Worm (Caenorhabditis elegans) whole organism, L3 larva: Measurements from ENCODE around the gene Y14H12A.1.

Experiments used
- R02D3.7 ChIP-seq: fragments of 150-350 bp; optimal IDR thresholded peaks from 2 replicates; lab custom pipeline; 2014; ENCODE audit warnings: missing biosample characterization, missing genetic modification characterization
- ZK546.5 ChIP-seq: sonication (generic microtip); optimal IDR thresholded peaks from 2 replicates; lab custom pipeline; 2017; ENCODE audit warnings: missing biosample characterization, missing genetic modification characterization
- aly-2 ChIP-seq: fragments of 150-350 bp; optimal IDR thresholded peaks from 2 replicates; lab custom pipeline; 2014; ENCODE audit warnings: missing biosample characterization, missing genetic modification characterization
- ama-1 ChIP-seq: fragments of 150-350 bp; optimal IDR thresholded peaks from 2 replicates; lab custom pipeline; 2018
- ceh-16 ChIP-seq: sonication (generic microtip); optimal IDR thresholded peaks from 2 replicates; lab custom pipeline; 2017; ENCODE audit warnings: missing biosample characterization, missing genetic modification characterization
- ceh-28 ChIP-seq: fragments of 150-350 bp; optimal IDR thresholded peaks from 2 replicates; lab custom pipeline; 2014; ENCODE audit warnings: missing biosample characterization, missing genetic modification reagents, missing genetic modification characterization
- ceh-82 ChIP-seq: fragments of 150-350 bp; optimal IDR thresholded peaks from 2 replicates; lab custom pipeline; 2014; ENCODE audit warnings: missing biosample characterization, missing genetic modification characterization
- ceh-9 ChIP-seq: sonication (generic microtip); optimal IDR thresholded peaks from 2 replicates; lab custom pipeline; 2018; ENCODE audit warnings: missing biosample characterization, missing genetic modification characterization
- egl-27 ChIP-seq: sonication (generic microtip); optimal IDR thresholded peaks from 4 replicates; lab custom pipeline; 2017; ENCODE audit warnings: missing biosample characterization, missing genetic modification reagents, missing genetic modification characterization
- egl-5 ChIP-seq: fragments of 150-350 bp; optimal IDR thresholded peaks from 2 replicates; lab custom pipeline; 2017; ENCODE audit warnings: missing biosample characterization, missing genetic modification reagents, missing genetic modification characterization, inconsistent platforms
- elt-2 ChIP-seq: sonication (generic microtip); optimal IDR thresholded peaks from 2 replicates; lab custom pipeline; 2016; ENCODE audit warnings: missing genetic modification reagents, mild to moderate bottlenecking, missing genetic modification characterization, missing compliant biosample characterization
- elt-3 ChIP-seq, 3 experiments: fragments of 150-350 bp in 1 of 3; sonication (generic microtip) in 2 of 3; optimal IDR thresholded peaks; 2 replicates in 2 of 3; 4 replicates in 1 of 3; lab custom pipeline; 2014 to 2017; ENCODE audit warnings: missing biosample characterization in 3 of 3, missing genetic modification characterization in 3 of 3
- fkh-10 ChIP-seq: sonication (generic microtip); optimal IDR thresholded peaks from 2 replicates; lab custom pipeline; 2017; ENCODE audit warnings: missing biosample characterization, missing genetic modification reagents, missing genetic modification characterization
- fkh-2 ChIP-seq: fragments of 150-350 bp; optimal IDR thresholded peaks from 2 replicates; lab custom pipeline; 2014; ENCODE audit warnings: missing biosample characterization, missing genetic modification reagents, missing genetic modification characterization
- fos-1 ChIP-seq: fragments of 150-350 bp; optimal IDR thresholded peaks from 2 replicates; lab custom pipeline; 2014; ENCODE audit warnings: missing biosample characterization, missing genetic modification characterization
- hmg-11 ChIP-seq: sonication (generic microtip); optimal IDR thresholded peaks from 2 replicates; lab custom pipeline; 2016; ENCODE audit warnings: missing genetic modification characterization, missing compliant biosample characterization
- jun-1 ChIP-seq: fragments of 150-350 bp; optimal IDR thresholded peaks from 2 replicates; lab custom pipeline; 2014; ENCODE audit warnings: missing biosample characterization, missing genetic modification reagents, missing genetic modification characterization
- lin-15B ChIP-seq: fragments of 150-350 bp; optimal IDR thresholded peaks from 2 replicates; lab custom pipeline; 2014; ENCODE audit warnings: missing biosample characterization, missing genetic modification characterization
- lsy-12 ChIP-seq: sonication (generic microtip); optimal IDR thresholded peaks from 2 replicates; lab custom pipeline; 2016; ENCODE audit warnings: mild to moderate bottlenecking, missing genetic modification characterization, missing compliant biosample characterization
- mdl-1 ChIP-seq: fragments of 150-350 bp; optimal IDR thresholded peaks from 2 replicates; lab custom pipeline; 2014; ENCODE audit warnings: missing biosample characterization, missing genetic modification characterization
- nfya-1 ChIP-seq: sonication (generic microtip); optimal IDR thresholded peaks from 2 replicates; lab custom pipeline; 2017; ENCODE audit warnings: missing genetic modification characterization, mild to moderate bottlenecking, missing compliant biosample characterization, antibody characterized with exemption, moderate library complexity; ENCODE audit not compliant: insufficient read depth
- nhr-11 ChIP-seq: fragments of 150-350 bp; optimal IDR thresholded peaks from 2 replicates; lab custom pipeline; 2014; ENCODE audit warnings: missing biosample characterization, missing genetic modification characterization
- nhr-12 ChIP-seq: fragments of 150-350 bp; optimal IDR thresholded peaks from 2 replicates; lab custom pipeline; 2014; ENCODE audit warnings: missing biosample characterization, missing genetic modification characterization
- nhr-23 ChIP-seq: fragments of 150-350 bp; optimal IDR thresholded peaks from 2 replicates; lab custom pipeline; 2014; ENCODE audit warnings: missing biosample characterization, missing genetic modification reagents, missing genetic modification characterization
- nhr-237 ChIP-seq: fragments of 150-350 bp; optimal IDR thresholded peaks from 2 replicates; lab custom pipeline; 2014; ENCODE audit warnings: missing biosample characterization, missing genetic modification characterization
- nhr-25 ChIP-seq: sonication (generic microtip); optimal IDR thresholded peaks from 2 replicates; lab custom pipeline; 2017; ENCODE audit warnings: missing biosample characterization, missing genetic modification characterization
- nhr-28 ChIP-seq: fragments of 150-350 bp; optimal IDR thresholded peaks from 2 replicates; lab custom pipeline; 2014; ENCODE audit warnings: missing biosample characterization, missing genetic modification characterization
- nhr-67 ChIP-seq: fragments of 150-350 bp; optimal IDR thresholded peaks from 2 replicates; lab custom pipeline; 2014; ENCODE audit warnings: missing biosample characterization, missing genetic modification characterization
- nhr-76 ChIP-seq: fragments of 150-350 bp; sonication (generic microtip); optimal IDR thresholded peaks from 5 replicates; lab custom pipeline; 2014; ENCODE audit warnings: missing biosample characterization, missing genetic modification characterization
- nhr-77 ChIP-seq: fragments of 150-350 bp; optimal IDR thresholded peaks from 2 replicates; lab custom pipeline; 2014; ENCODE audit warnings: missing biosample characterization, missing genetic modification characterization
- pha-4 ChIP-seq: fragments of 150-350 bp; optimal IDR thresholded peaks from 2 replicates; lab custom pipeline; 2014; ENCODE audit warnings: missing biosample characterization, missing genetic modification reagents, missing genetic modification characterization
- pqm-1 ChIP-seq: fragments of 150-350 bp; optimal IDR thresholded peaks from 2 replicates; lab custom pipeline; 2017; ENCODE audit warnings: missing biosample characterization, missing genetic modification characterization, inconsistent platforms
- sea-2 ChIP-seq: fragments of 150-350 bp; sonication (generic microtip); optimal IDR thresholded peaks from 4 replicates; lab custom pipeline; 2014; ENCODE audit warnings: missing biosample characterization, missing genetic modification reagents, missing genetic modification characterization
- skn-1 ChIP-seq: fragments of 150-350 bp; optimal IDR thresholded peaks from 2 replicates; lab custom pipeline; 2014; ENCODE audit warnings: missing biosample characterization, missing genetic modification characterization
- snpc-4 ChIP-seq: fragments of 150-350 bp; optimal IDR thresholded peaks from 2 replicates; lab custom pipeline; 2014; ENCODE audit warnings: missing biosample characterization, missing genetic modification characterization
- tbx-2 ChIP-seq: sonication (generic microtip); optimal IDR thresholded peaks from 2 replicates; lab custom pipeline; 2016; ENCODE audit warnings: mild to moderate bottlenecking, missing genetic modification characterization, missing compliant biosample characterization
- unc-39 ChIP-seq: sonication (generic microtip); optimal IDR thresholded peaks from 4 replicates; lab custom pipeline; 2017; ENCODE audit warnings: missing biosample characterization, missing genetic modification characterization
- unc-62 ChIP-seq: fragments of 150-350 bp; sonication (generic microtip); optimal IDR thresholded peaks from 4 replicates; lab custom pipeline; 2014; ENCODE audit warnings: missing biosample characterization, missing genetic modification reagents, missing genetic modification characterization
- zag-1 ChIP-seq: fragments of 150-350 bp; optimal IDR thresholded peaks from 2 replicates; lab custom pipeline; 2014; ENCODE audit warnings: missing biosample characterization, missing genetic modification characterization
- ztf-4 ChIP-seq: fragments of 150-350 bp; optimal IDR thresholded peaks from 2 replicates; lab custom pipeline; 2014; ENCODE audit warnings: missing biosample characterization, missing genetic modification characterization

The Y14H12A.1 gene

DNA sequence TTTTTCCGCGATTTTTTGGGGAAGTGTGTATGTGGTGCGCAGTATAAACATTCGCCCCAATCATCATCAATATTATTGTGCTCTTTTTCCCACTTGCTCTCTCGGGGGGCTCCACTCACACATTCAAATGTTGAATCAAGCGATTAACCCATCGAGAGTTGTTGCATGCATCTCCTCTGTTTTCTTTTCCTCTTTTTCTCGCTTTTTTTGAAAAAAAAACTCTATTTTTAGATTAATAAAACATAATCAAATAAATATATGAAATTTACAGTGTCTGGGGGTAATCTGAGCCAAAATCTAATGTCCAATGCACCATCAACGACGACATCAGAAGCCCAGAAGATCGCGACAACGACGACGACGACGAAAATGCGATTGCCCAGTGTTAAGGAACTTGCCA lies 11.6 kb downstream of the Y14H12A.1 start, which contains the start of gene ephx-1:
TSS of gene ephx-1 (plus strand) at position 301 of the 400 bp plus-strand sequence.
- TF ChIP-seq pha-4 (tag; lab: Kevin White, UChicago) (peak; percentile 19), nhr-23 (tag; lab: Kevin White, UChicago) (no peak)
- TF ChIP-seq, all 47 proteins: peak for 1

ce11 chrII:4007972-4008371 lies 15.0 kb downstream of the Y14H12A.1 start:
- TF ChIP-seq aly-2 (no peak), fos-1 (no peak), nhr-67 (tag; lab: Kevin White, UChicago) (no peak), egl-27 (tag; lab: Kevin White, UChicago) (no peak), nhr-237 (tag; lab: Kevin White, UChicago) (no peak), skn-1 (tag; lab: Kevin White, UChicago) (no peak), jun-1 (tag; lab: Kevin White, UChicago) (no peak), ztf-4 (tag; lab: Kevin White, UChicago) (no peak), elt-3 (tag; optimal IDR thresholded peaks at IDR 0.05; lab: Kevin White, UChicago) (no peak), snpc-4 (tag; lab: Kevin White, UChicago) (no peak), ceh-9 (tag; lab: Kevin White, UChicago) (no peak), ceh-28 (tag; lab: Kevin White, UChicago) (no peak), nhr-12 (no peak), pqm-1 (tag; lab: Kevin White, UChicago) (no peak), lsy-12 (no peak), unc-62 (GFP tag; lab: Kevin White, UChicago) (no peak), ama-1 (lab: Kevin White, UChicago) (no peak), nhr-77 (tag; lab: Kevin White, UChicago) (no peak), ceh-16 (tag; lab: Kevin White, UChicago) (no peak)

- TF ChIP-seq unc-39, result no peak
- TF ChIP-seq ztf-4 (tag; lab: Kevin White, UChicago), result no peak
- TF ChIP-seq elt-2 (tag; lab: Kevin White, UChicago), result peak; percentile 29
- TF ChIP-seq, all 47 proteins: peak for 1
Measured at ce11 chrII:4011518-4011917, 18.5 kb downstream of the Y14H12A.1 start.

- TF ChIP-seq mdl-1 (tag; lab: Kevin White, UChicago), result no peak
- TF ChIP-seq fkh-10 (GFP tag; lab: Kevin White, UChicago), result no peak
- TF ChIP-seq R02D3.7 (tag; lab: Kevin White, UChicago), result no peak
- TF ChIP-seq fos-1, result no peak
Measured at ce11 chrII:4018617-4019016, 25.6 kb downstream of the Y14H12A.1 start, which contains the start of gene K07D4.6. K07D4.6 (minus strand) TSS chrII:4018717.

ce11 chrII:4025462-4025861 lies 32.5 kb downstream of the Y14H12A.1 start, which contains the start of gene K07D4.5:
K07D4.5 (minus strand) TSS chrII:4025562.
- no peak for TF ChIP-seq nhr-23 (tag; lab: Kevin White, UChicago)
- no peak for TF ChIP-seq ztf-4 (tag; lab: Kevin White, UChicago)
- no peak for TF ChIP-seq pha-4 (tag; lab: Kevin White, UChicago)
- no peak for TF ChIP-seq nhr-67 (tag; lab: Kevin White, UChicago)
- TF ChIP-seq zag-1, result no peak
- TF ChIP-seq fkh-2 (tag; lab: Kevin White, UChicago), result no peak
- TF ChIP-seq sea-2 (GFP tag; lab: Kevin White, UChicago), result no peak
- TF ChIP-seq nhr-28 (tag; lab: Kevin White, UChicago), result no peak
- TF ChIP-seq nhr-12, result no peak
- TF ChIP-seq lsy-12, result no peak
- TF ChIP-seq lin-15B, result no peak
- no peak for TF ChIP-seq nhr-11
- TF ChIP-seq tbx-2, result no peak
- no peak for TF ChIP-seq nhr-237 (tag; lab: Kevin White, UChicago)

DNA sequence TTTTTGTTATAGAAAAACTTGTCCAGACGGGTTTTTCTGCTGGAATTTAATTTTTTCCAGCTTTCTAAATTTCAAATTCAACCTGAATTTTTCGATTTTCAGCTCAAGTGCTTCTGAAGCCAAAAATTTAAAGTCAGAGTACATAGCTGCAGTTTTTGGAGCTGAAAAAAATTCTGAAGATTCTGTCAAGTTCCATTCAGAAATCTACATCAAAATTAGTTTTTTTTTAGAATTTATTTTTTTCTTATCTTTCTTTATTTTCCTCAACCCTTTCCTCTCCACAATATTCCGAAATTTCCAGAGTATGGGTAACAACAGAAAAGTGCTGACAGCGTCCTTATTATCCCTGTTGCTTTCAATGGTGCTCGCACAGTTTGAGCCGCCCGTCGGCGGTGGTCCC lies 35.3 kb downstream of the Y14H12A.1 start, which contains the start of gene K07D4.9:
TSS of gene K07D4.9 (plus strand) at position 301 of the 400 bp plus-strand sequence.
- TF ChIP-seq nhr-77 (tag; lab: Kevin White, UChicago) (no peak), nfya-1 (tag; lab: Kevin White, UChicago) (no peak), hmg-11 (no peak), nhr-23 (tag; lab: Kevin White, UChicago) (no peak), lin-15B (no peak), ZK546.5 (tag; lab: Kevin White, UChicago) (no peak), lsy-12 (no peak), nhr-25 (tag; lab: Kevin White, UChicago) (no peak), ceh-82 (tag; lab: Kevin White, UChicago) (no peak), unc-62 (GFP tag; lab: Kevin White, UChicago) (no peak), egl-5 (no peak), elt-3 (tag; optimal IDR thresholded peaks at IDR 0.05; lab: Kevin White, UChicago) (no peak), nhr-67 (tag; lab: Kevin White, UChicago) (no peak), nhr-76 (no peak), ceh-16 (tag; lab: Kevin White, UChicago) (no peak), ceh-28 (tag; lab: Kevin White, UChicago) (no peak), ztf-4 (tag; lab: Kevin White, UChicago) (no peak)
